Worm (Caenorhabditis elegans): ENCODE measurements around the gene ZK632.4.
A peak's percentile ranks its signal among the peaks of the same experiment; 100 is the strongest.

The ZK632.4 gene

DNA sequence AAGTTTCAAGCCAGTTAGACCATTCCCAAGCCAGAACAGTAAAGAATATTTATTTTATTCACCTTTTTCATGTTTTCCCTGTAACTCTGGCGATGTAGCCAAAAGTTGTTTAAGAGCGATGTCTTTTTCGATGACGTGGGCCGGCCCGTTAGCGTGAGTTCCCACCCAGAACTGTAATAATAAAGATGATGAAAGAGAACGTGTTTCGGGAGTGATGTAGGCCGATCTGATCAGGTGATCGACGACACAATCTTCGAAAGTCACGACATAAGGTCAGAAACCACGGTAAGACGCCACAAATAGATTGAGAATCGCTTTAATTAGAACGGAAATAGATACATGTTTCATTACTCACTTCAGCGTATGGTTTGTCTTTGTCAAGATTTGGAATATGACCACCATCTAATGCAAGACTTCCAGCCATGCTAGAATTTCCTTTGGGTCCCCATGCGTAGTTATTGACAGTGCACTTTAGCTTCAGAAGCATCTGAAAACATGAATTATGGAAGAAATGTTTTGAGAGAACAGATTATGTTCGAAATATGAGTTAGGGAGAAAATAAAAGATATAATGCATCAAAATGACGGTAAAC, at the start of gene ZK632.4:
ZK632.4 (minus strand) TSS at position 487 of the 592 bp plus-strand sequence.
- TF ChIP-seq zag-1 (tag; optimal IDR thresholded peaks at IDR 0.05): no peak
- no peak for TF ChIP-seq C04F5.9 (tag; optimal IDR thresholded peaks at IDR 0.05)
- TF ChIP-seq fos-1 (tag; optimal IDR thresholded peaks at IDR 0.05): no peak
- TF ChIP-seq unc-86 (tag; optimal IDR thresholded peaks at IDR 0.05): no peak
- TF ChIP-seq isw-1 (GFP tag; IDR thresholded peaks at IDR 0.05): no peak
- no peak for TF ChIP-seq alr-1 (tag; optimal IDR thresholded peaks at IDR 0.05; ENCODE audit: borderline replicate concordance)
- no peak for TF ChIP-seq ceh-90 (tag; optimal IDR thresholded peaks at IDR 0.05)
- TF ChIP-seq mef-2 (tag; optimal IDR thresholded peaks at IDR 0.05): no peak
- TF ChIP-seq ceh-8 (GFP tag; optimal IDR thresholded peaks at IDR 0.05): no peak
- TF ChIP-seq fkh-10 (GFP tag; optimal IDR thresholded peaks at IDR 0.05): no peak
- no peak for TF ChIP-seq unc-98 (GFP tag; IDR thresholded peaks at IDR 0.05)
- no peak for TF ChIP-seq dsc-1 (tag; optimal IDR thresholded peaks at IDR 0.05)
- no peak for TF ChIP-seq efl-3 (GFP tag; optimal IDR thresholded peaks at IDR 0.05)
- 0 out of 2 replicates have a peak, but pooled peaks have one; percentile 35 for TF ChIP-seq grh-1 (GFP tag; IDR thresholded peaks at IDR 0.05)
- TF ChIP-seq nhr-85 (tag): peak; percentile 37
- no peak for TF ChIP-seq nhr-237 (tag; optimal IDR thresholded peaks at IDR 0.05)
- TF ChIP-seq nhr-19 (GFP tag; conservative IDR thresholded peaks at IDR 0.05): no peak
- peak in 1 of 6 experiments; percentile 26 for TF ChIP-seq elt-3 (tag; optimal IDR thresholded peaks at IDR 0.05)
- TF ChIP-seq unc-130 (tag; optimal IDR thresholded peaks at IDR 0.05): peak; percentile 37
- no peak for TF ChIP-seq sox-4 (tag; optimal IDR thresholded peaks at IDR 0.05)
- TF ChIP-seq lsy-2 (tag; optimal IDR thresholded peaks at IDR 0.05): no peak
- no peak for TF ChIP-seq fkh-8 (tag; optimal IDR thresholded peaks at IDR 0.05)
- no peak for TF ChIP-seq vab-15 (tag; optimal IDR thresholded peaks at IDR 0.05)

DNA sequence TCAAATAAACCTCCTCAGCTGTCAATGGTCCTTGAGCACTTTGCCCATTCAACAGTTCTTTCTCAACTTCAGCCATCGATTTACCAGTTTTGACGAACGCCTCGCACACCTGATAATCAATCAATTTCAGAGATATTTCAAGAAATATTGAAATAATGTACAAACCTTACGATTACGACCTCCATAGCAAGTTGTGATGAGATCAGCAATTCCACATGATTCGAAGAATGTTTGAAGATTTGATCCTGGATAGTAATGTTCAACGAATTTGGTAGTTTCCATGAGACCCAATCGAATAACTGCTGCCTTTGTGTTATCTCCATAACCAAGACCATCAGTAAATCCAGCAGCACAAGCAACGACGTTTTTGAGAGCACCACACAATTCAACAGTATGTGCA, 47.7 kb upstream of the ZK632.4 start:
- TF ChIP-seq efl-1 (optimal IDR thresholded peaks at IDR 0.05): no peak
- peak in 1 of 2 experiments; percentile 68 for TF ChIP-seq efl-1 (GFP tag; optimal IDR thresholded peaks at IDR 0.05 in 1 of 2)
- TF ChIP-seq nhr-11 (tag; optimal IDR thresholded peaks at IDR 0.05): no peak

DNA sequence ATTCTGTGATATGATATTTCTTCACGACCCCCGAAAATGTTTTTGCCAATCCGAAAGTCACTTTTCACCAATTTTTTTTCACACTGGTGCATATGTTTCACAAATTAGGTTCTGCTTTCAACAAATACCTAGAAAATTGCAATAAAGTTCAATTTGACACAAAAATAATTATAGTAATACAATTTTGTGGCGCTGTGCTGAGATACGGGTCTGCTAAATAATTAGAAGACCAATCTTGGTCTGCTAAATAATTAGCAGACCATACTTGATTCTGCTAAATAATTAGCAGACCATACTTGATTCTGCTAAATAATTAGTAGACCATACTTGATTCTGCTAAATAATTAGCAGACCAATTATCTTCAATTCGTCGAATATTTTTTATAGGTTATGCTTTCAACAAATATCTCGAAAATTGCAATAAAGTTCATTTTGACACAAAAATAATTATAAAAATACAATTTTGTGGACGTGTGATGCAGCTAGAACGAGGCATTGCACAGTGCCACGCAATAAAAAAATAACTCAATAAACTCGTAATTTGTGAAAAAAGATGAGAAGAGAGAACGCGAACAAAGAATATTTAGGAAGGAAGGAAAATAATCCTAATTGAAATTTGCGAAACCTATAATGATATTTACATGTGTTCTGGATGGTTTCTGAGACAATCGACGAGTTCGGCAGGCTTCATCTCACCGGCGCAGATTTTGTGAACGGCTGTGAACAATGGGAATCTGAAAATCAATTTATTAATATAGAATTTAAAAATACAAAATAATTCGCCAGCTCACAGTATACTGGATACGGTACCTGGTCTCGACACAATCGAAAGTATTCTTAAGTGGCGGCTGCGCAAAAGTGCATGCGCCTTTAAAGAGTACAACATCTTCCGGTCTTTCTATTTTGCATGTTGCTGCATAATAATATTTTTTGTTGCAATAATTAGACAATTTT, 46.7 kb upstream of the ZK632.4 start:
- TF ChIP-seq efl-1 (optimal IDR thresholded peaks at IDR 0.05): no peak
- peak in 1 of 2 experiments; percentile 71 for TF ChIP-seq efl-1 (GFP tag; optimal IDR thresholded peaks at IDR 0.05 in 1 of 2)
- no peak for TF ChIP-seq hlh-17 (GFP tag; optimal IDR thresholded peaks at IDR 0.05; ENCODE audit: borderline replicate concordance)

DNA sequence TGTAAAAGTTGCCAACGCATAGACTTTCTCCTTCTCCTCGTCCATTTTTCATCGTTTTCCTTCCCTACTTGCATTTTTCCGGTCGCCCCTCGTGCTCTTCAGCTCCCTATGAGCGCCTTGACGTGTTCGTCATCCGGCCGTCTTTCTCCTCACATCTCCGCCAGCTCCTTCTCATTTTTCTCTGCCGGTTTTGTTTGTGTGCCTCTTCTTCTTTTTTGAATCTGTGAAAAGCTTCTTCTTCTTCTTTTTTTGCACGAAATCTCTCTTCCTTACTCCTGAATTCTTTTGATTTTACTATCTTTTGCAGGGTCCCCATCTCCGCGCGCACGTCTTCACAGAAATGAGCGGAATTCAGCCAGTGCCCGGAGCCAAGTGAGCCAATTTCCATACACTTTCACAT, 44.3 kb upstream of the ZK632.4 start, which contains the start of gene K11H3.3:
K11H3.3 (plus strand) TSS at position 308 of the 400 bp plus-strand sequence.
- TF ChIP-seq hlh-17 (GFP tag; optimal IDR thresholded peaks at IDR 0.05; ENCODE audit: borderline replicate concordance) (no peak), efl-1 (optimal IDR thresholded peaks at IDR 0.05) (no peak), efl-1 (GFP tag; optimal IDR thresholded peaks at IDR 0.05 in 1 of 2) (peak in 1 of 2 experiments; percentile 42), sptf-1 (tag; optimal IDR thresholded peaks at IDR 0.05) (no peak), ceh-82 (tag; optimal IDR thresholded peaks at IDR 0.05) (peak in 1 of 3 experiments; percentile 0), efl-3 (GFP tag; optimal IDR thresholded peaks at IDR 0.05) (no peak), lin-14 (GFP tag; optimal IDR thresholded peaks at IDR 0.05) (peak; percentile 59), elt-3 (tag; optimal IDR thresholded peaks at IDR 0.05) (no peak)

DNA sequence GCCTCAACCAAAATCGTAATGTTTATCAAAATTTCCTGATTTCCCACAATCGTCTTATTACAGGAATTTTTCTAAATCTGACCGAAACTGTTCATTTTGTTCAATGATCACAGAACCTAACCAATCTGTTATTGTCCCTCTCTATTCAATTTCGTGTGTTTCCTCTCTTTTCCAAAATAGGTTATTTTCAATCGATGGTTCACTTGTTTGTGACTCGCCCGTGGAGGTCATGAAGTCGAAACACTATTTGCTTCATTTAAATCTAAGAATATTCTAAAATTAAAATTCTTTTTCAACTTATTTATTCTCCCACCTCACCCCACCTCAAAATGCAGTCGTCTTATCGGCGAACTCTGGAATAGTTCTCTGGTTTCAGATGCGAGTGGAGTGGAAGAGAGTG, 43.6 kb upstream of the ZK632.4 start:
- TF ChIP-seq nhr-90 (tag; optimal IDR thresholded peaks at IDR 0.05; ENCODE audit: poor library complexity) (peak; percentile 0), snpc-4 (tag; optimal IDR thresholded peaks at IDR 0.05) (no peak), lin-35 (GFP tag; optimal IDR thresholded peaks at IDR 0.05) (peak in 1 of 2 experiments; percentile 8), snu-23 (GFP tag; optimal IDR thresholded peaks at IDR 0.05) (peak; percentile 5), lin-14 (GFP tag; optimal IDR thresholded peaks at IDR 0.05) (peak; percentile 31), nhr-71 (tag; optimal IDR thresholded peaks at IDR 0.05) (peak; percentile 7), nhr-85 (tag) (peak; percentile 64), Y116A8C.19 (tag; optimal IDR thresholded peaks at IDR 0.05; ENCODE audit: borderline replicate concordance) (no peak), nhr-19 (GFP tag; conservative IDR thresholded peaks at IDR 0.05) (peak; percentile 10; the same call in 1 of the 2 replicates), mep-1 (tag; optimal IDR thresholded peaks at IDR 0.05) (peak; percentile 28)

Measured in whole organism, L1 larva.